Worm (Caenorhabditis elegans) whole organism, L4 larva: ENCODE measurements around the gene flp-8.
A peak's percentile ranks its signal among the peaks of the same experiment; 100 is the strongest.

Source experiments
- F44E2.7 ChIP-seq: fragments of 200-800 bp; sonication (Bioruptor generic); IDR thresholded peaks from 2 replicates; pipeline ENCODE4 v2.1.2; 2022; ENCODE audit warnings: missing genetic modification characterization, missing compliant biosample characterization
- T20F7.1 ChIP-seq: fragments of 200-800 bp; sonication (Bioruptor generic); optimal IDR thresholded peaks from 2 replicates; lab custom pipeline; 2018; ENCODE audit warnings: mild to moderate bottlenecking, missing genetic modification characterization, missing compliant biosample characterization
- T26A8.4 ChIP-seq: fragments of 200-800 bp; sonication (Bioruptor generic); IDR thresholded peaks from 2 replicates; pipeline ENCODE4 v1.3.6; 2022; ENCODE audit warnings: missing genetic modification characterization, missing compliant biosample characterization
- ZK546.5 ChIP-seq, 2 experiments: sonication (generic microtip); optimal IDR thresholded peaks; 2 replicates each; lab custom pipeline; 2017; ENCODE audit warnings: missing biosample characterization in 2 of 2, missing genetic modification characterization in 2 of 2
- aha-1 ChIP-seq: fragments of 150-350 bp; peaks from one replicate; lab custom pipeline; 2014; ENCODE audit warnings: missing biosample characterization, missing genetic modification characterization
- ama-1 ChIP-seq: fragments of 150-350 bp; optimal IDR thresholded peaks from 2 replicates; lab custom pipeline; 2014; ENCODE audit warnings: inconsistent platforms, mixed read lengths
- arid-1 ChIP-seq: fragments of 200-800 bp; sonication (Bioruptor generic); conservative IDR thresholded peaks from 2 replicates; pipeline ENCODE4 v1.3.6; 2022; ENCODE audit warnings: missing genetic modification reagents, missing genetic modification characterization, missing compliant biosample characterization
- ceh-28 ChIP-seq: fragments of 150-350 bp; optimal IDR thresholded peaks from 2 replicates; lab custom pipeline; 2014; ENCODE audit warnings: missing biosample characterization, missing genetic modification reagents, missing genetic modification characterization
- ceh-32 ChIP-seq: sonication (generic microtip); optimal IDR thresholded peaks from 2 replicates; lab custom pipeline; 2016; ENCODE audit warnings: mild to moderate bottlenecking, missing genetic modification characterization, missing compliant biosample characterization; ENCODE audit not compliant: poor library complexity
- ceh-62 ChIP-seq: sonication (generic microtip); optimal IDR thresholded peaks from 2 replicates; lab custom pipeline; 2017; ENCODE audit warnings: missing biosample characterization, missing genetic modification characterization
- ceh-82 ChIP-seq: sonication (generic microtip); optimal IDR thresholded peaks from 2 replicates; lab custom pipeline; 2017; ENCODE audit warnings: missing biosample characterization, missing genetic modification characterization
- cey-2 ChIP-seq: sonication (generic microtip); optimal IDR thresholded peaks from 3 replicates; lab custom pipeline; 2017; ENCODE audit warnings: missing genetic modification characterization, mild to moderate bottlenecking, missing compliant biosample characterization, antibody characterized with exemption, borderline replicate concordance; ENCODE audit not compliant: insufficient read depth
- daf-12 ChIP-seq: fragments of 150-350 bp; optimal IDR thresholded peaks from 2 replicates; lab custom pipeline; 2014; ENCODE audit warnings: missing biosample characterization, missing genetic modification reagents, missing genetic modification characterization
- daf-19 ChIP-seq: fragments of 200-800 bp; sonication (Bioruptor generic); conservative IDR thresholded peaks from 2 replicates; pipeline ENCODE4 v1.3.6; 2022; ENCODE audit warnings: missing genetic modification characterization, missing compliant biosample characterization
- dmd-8 ChIP-seq: fragments of 200-800 bp; sonication (Bioruptor generic); IDR thresholded peaks from 2 replicates; pipeline ENCODE4 v1.3.6; 2022; ENCODE audit warnings: missing genetic modification characterization, missing compliant biosample characterization
- lin-13 ChIP-seq: fragments of 150-350 bp; optimal IDR thresholded peaks from 2 replicates; lab custom pipeline; 2014; ENCODE audit warnings: missing biosample characterization, missing genetic modification reagents, missing genetic modification characterization
- lin-39 ChIP-seq: fragments of 150-350 bp; optimal IDR thresholded peaks from 2 replicates; lab custom pipeline; 2014; ENCODE audit warnings: missing biosample characterization, missing genetic modification reagents, missing genetic modification characterization
- madf-9 ChIP-seq: fragments of 200-800 bp; sonication (Bioruptor generic); conservative IDR thresholded peaks from 2 replicates; pipeline ENCODE4 v1.3.6; 2022; ENCODE audit warnings: missing genetic modification reagents, missing genetic modification characterization, missing compliant biosample characterization
- mdt-29 ChIP-seq: fragments of 200-800 bp; sonication (Bioruptor generic); IDR thresholded peaks from 2 replicates; pipeline ENCODE4 v1.3.6; 2022; ENCODE audit warnings: missing genetic modification reagents, missing genetic modification characterization, missing compliant biosample characterization
- mxl-3 ChIP-seq: fragments of 200-800 bp; sonication (Bioruptor generic); optimal IDR thresholded peaks from 2 replicates; lab custom pipeline; 2018; ENCODE audit warnings: mild to moderate bottlenecking, missing genetic modification characterization, missing compliant biosample characterization
- nhr-102 ChIP-seq: sonication (generic microtip); optimal IDR thresholded peaks from 2 replicates; lab custom pipeline; 2016; ENCODE audit warnings: mild to moderate bottlenecking, missing genetic modification characterization, moderate library complexity, missing compliant biosample characterization
- nhr-25 ChIP-seq: sonication (generic microtip); optimal IDR thresholded peaks from 2 replicates; lab custom pipeline; 2017; ENCODE audit warnings: missing genetic modification characterization, mild to moderate bottlenecking, missing compliant biosample characterization, antibody characterized with exemption, moderate library complexity, borderline replicate concordance; ENCODE audit not compliant: insufficient read depth
- pha-4 ChIP-seq, 2 experiments: fragments of 150-350 bp in 1 of 2; fragments of 200-800 bp in 1 of 2; sonication (Bioruptor generic) in 1 of 2; IDR thresholded peaks in 1 of 2; optimal IDR thresholded peaks in 1 of 2; 2 replicates each; pipeline versions ENCODE4 v1.3.6 to Lab custom; 2014 to 2022; ENCODE audit warnings: missing genetic modification characterization in 2 of 2, missing genetic modification reagents in 2 of 2, missing biosample characterization in 1 of 2, missing compliant biosample characterization in 1 of 2
- php-3 ChIP-seq: fragments of 200-800 bp; sonication (Bioruptor generic); IDR thresholded peaks from 2 replicates; pipeline ENCODE4 v1.3.6; 2022; ENCODE audit warnings: missing genetic modification reagents, missing genetic modification characterization, missing compliant biosample characterization
- pqm-1 ChIP-seq: sonication (generic microtip); optimal IDR thresholded peaks from 2 replicates; lab custom pipeline; 2017; ENCODE audit warnings: missing biosample characterization, missing genetic modification characterization
- rbr-2 ChIP-seq: sonication (generic microtip); optimal IDR thresholded peaks from 2 replicates; lab custom pipeline; 2016; ENCODE audit warnings: missing genotype, missing genetic modification characterization, missing compliant biosample characterization
- skn-1 ChIP-seq: fragments of 150-350 bp; optimal IDR thresholded peaks from 2 replicates; lab custom pipeline; 2014; ENCODE audit warnings: missing biosample characterization, missing genetic modification characterization
- snpc-1.2 ChIP-seq: fragments of 200-800 bp; sonication (Bioruptor generic); IDR thresholded peaks from 2 replicates; pipeline ENCODE4 v1.3.6; 2022; ENCODE audit warnings: missing genetic modification reagents, missing genetic modification characterization, missing compliant biosample characterization
- snpc-4 ChIP-seq: fragments of 150-350 bp; optimal IDR thresholded peaks from 2 replicates; lab custom pipeline; 2014; ENCODE audit warnings: missing biosample characterization, missing genetic modification characterization
- unc-39 ChIP-seq: sonication (generic microtip); optimal IDR thresholded peaks from 2 replicates; lab custom pipeline; 2017; ENCODE audit warnings: missing biosample characterization, missing genetic modification characterization
- unc-62 ChIP-seq, 3 experiments: fragments of 150-350 bp in 1 of 3; sonication (generic microtip); optimal IDR thresholded peaks in 2 of 3; peaks in 1 of 3; 1 replicate in 1 of 3; 2 replicates in 2 of 3; lab custom pipeline; 2014 to 2017; ENCODE audit warnings: missing biosample characterization in 3 of 3, missing genetic modification characterization in 3 of 3, missing genetic modification reagents in 3 of 3, missing genotype in 1 of 3
- vab-7 ChIP-seq: fragments of 200-800 bp; sonication (Bioruptor generic); IDR thresholded peaks from 2 replicates; pipeline ENCODE4 v1.3.6; 2022; ENCODE audit warnings: missing genetic modification reagents, missing genetic modification characterization, missing compliant biosample characterization
- ztf-7 ChIP-seq: fragments of 150-350 bp; optimal IDR thresholded peaks from 2 replicates; lab custom pipeline; 2014; ENCODE audit warnings: missing biosample characterization, missing genetic modification characterization

flp-8 gene

DNA sequence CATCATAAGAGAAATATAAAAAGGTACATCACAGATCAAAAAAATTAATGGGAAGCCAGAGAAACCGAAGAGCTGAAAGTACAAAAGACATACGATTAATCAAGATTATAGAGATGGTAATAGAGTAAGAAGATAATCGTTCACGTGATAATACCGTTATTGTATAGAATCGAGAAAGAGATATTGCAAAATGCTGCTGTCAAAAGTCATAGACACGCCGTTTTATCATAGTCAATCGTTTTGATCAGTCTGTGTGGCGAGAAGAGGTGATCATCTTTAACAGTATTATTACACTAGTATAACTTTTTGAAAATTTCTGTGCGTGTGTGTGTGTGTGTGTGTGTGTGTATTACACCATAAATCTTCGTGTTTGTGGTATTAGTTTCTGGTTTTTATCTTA is 13.2 kb downstream of the flp-8 start (continued):
- TF ChIP-seq daf-19 (GFP tag; lab: Robert Waterston, UW) = no peak
- TF ChIP-seq skn-1 (tag; lab: Kevin White, UChicago) = no peak
- TF ChIP-seq mdt-29 = no peak
- TF ChIP-seq rbr-2 (tag; lab: Kevin White, UChicago) = no peak
- no peak for TF ChIP-seq lin-13 (GFP tag; lab: Kevin White, UChicago)
- TF ChIP-seq arid-1 (GFP tag; lab: Robert Waterston, UW) = no peak
- TF ChIP-seq ceh-82 (tag; lab: Kevin White, UChicago) = no peak

DNA sequence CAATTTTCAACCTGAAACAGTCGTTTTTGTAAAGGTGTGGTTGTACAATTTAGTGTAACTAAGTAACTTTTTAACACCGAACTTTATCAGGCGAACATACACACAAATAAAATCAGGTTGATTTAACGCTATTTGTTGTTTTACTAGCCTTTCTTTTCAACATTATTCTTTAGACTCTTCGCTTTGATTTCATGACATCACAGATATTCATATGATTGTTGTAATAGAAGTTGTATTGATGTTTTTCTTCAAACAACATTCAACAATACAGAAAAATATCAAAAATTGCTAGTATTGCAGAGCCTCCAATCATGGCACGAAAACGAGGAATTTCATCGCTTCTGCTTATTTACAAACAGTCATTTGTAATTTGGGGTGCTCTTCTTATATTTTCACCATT is 13.6 kb downstream of the flp-8 start, which contains the start of gene nac-1:
Gene nac-1, plus strand, starts transcription at position 301 of the 400 bp plus-strand sequence.
- TF ChIP-seq ztf-7 (no peak), unc-39 (tag; lab: Kevin White, UChicago) (no peak), F44E2.7 (GFP tag; lab: Robert Waterston, UW) (no peak)

DNA sequence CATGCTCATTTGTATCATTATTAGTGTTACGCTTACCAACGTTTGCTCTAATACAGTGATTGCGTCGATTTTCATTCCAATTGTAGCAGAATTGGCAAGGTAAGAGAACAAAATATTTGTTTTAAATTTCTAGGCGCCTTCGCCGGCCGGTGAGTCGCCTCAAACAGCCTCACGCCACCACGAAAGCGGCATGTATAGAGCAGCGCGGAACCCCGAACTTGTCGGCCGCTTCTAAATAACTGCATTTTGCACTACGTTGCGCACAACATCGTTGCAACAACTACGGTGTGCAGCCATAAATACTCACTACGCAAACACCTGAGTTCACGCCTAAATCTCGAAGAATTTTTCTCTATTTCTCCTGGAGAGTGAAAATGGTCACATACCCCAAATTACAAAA is 16.0 kb downstream of the flp-8 start:
- no peak for TF ChIP-seq ZK546.5 (tag; optimal IDR thresholded peaks at IDR 0.05; lab: Kevin White, UChicago)
- TF ChIP-seq aha-1 (tag; lab: Kevin White, UChicago) = peak; percentile 59
- 0 out of 2 replicates have a peak, but pooled peaks have one; percentile 31 for TF ChIP-seq snpc-1.2

DNA sequence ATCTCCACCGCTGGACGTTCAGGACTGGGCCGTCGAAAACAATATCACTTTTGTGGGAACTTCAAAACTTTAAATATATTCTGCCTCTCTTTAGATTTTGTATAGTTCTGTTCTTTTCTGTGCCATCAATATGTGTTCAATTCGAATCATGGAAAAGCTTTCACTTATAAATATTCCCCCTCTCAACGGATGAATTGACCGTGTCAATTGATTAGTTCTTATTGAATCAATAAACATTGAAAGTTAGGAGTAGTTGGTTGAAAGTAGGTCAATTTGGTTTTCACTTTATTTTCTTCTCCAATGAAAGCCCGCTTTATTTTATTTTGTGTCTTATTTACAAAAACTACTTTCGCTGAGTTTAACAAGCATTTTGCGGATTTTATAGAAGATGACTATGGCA is 17.0 kb downstream of the flp-8 start, which contains the start of gene lips-8:
Gene lips-8, plus strand, starts transcription at position 301 of the 400 bp plus-strand sequence.
- TF ChIP-seq php-3 (no peak), madf-9 (GFP tag; lab: Robert Waterston, UW) (no peak), daf-12 (tag; lab: Kevin White, UChicago) (no peak), T26A8.4 (GFP tag; lab: Robert Waterston, UW) (no peak), ceh-32 (tag; lab: Kevin White, UChicago) (no peak), dmd-8 (GFP tag; lab: Robert Waterston, UW) (no peak), ztf-7 (no peak), cey-2 (tag; lab: Kevin White, UChicago) (no peak), snpc-4 (tag; lab: Kevin White, UChicago) (no peak), ceh-62 (no peak), pqm-1 (tag; lab: Kevin White, UChicago) (no peak), lin-13 (GFP tag; lab: Kevin White, UChicago) (no peak), aha-1 (tag; lab: Kevin White, UChicago) (no peak)

DNA sequence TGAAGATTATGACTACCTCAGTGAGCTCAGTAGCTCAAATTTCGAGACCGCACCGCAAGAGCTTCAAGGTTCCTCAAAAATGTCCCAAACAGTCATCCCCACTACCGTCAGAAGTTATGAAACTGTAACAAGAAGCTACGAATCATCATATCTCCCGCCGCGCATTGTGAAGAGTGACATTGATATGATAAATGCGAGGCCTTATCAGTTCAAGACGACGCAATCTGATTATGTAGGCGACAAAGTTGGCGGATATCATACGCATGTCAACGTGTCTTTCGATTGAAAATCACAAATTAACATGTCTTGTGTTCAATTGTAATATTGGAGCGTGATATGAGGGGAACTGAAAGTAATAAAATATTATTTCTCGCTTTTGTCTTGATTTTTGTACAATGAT is 19.3 kb downstream of the flp-8 start:
- TF ChIP-seq ama-1 (lab: Kevin White, UChicago) (no peak), pqm-1 (tag; lab: Kevin White, UChicago) (no peak), vab-7 (GFP tag; lab: Robert Waterston, UW) (no peak), F44E2.7 (GFP tag; lab: Robert Waterston, UW) (no peak), mxl-3 (GFP tag; lab: Kevin White, UChicago) (peak; percentile 40)

DNA sequence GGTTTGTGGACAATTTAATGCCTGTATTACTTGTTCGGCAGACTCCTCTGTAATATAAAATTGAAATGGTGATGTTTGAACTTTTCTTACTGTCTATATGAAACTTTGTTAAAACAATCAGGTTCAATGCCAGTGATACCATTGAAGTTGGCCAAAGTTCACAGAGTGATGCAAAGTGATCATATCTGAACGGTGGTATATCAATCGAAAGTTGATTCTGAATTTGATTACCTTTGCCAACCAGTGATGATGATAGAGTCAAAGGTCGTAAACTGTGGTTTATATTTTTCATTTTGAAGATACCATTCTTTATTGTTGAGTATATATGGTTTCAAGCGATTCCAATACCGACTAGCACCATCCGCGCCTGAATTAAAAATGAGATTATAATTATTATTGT is 22.2 kb downstream of the flp-8 start:
- TF ChIP-seq pha-4 (GFP tag; IDR thresholded peaks at IDR 0.05; lab: Robert Waterston, UW) = no peak
- no peak for TF ChIP-seq pha-4 (tag; optimal IDR thresholded peaks at IDR 0.05; lab: Kevin White, UChicago)
- TF ChIP-seq unc-62 (GFP tag; optimal IDR thresholded peaks at IDR 0.05 in 1 of 2; lab: Kevin White, UChicago) = peak in 1 of 2 experiments; percentile 56
- TF ChIP-seq unc-62 (tag; optimal IDR thresholded peaks at IDR 0.05; lab: Kevin White, UChicago) = no peak
- TF ChIP-seq, all 104 proteins: peak for 1

DNA sequence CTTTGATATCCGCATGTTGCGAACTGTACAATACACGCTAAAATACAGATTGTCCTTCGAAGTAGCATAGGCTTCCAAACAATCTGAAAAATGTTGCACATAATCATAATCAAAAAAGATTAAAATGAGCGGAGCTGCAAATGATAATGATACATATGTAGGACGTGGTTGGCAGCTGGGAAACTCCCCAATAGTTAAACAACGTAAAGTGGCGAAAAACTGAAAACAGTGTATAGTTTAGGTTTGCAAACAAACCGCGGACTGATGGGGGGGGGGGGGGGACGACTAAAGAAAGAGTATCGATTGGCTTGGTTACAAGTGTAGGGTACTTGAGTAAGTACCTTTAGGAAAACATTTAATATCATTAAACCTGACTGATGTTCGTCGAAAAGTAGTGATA is 23.9 kb downstream of the flp-8 start, which contains the start of gene hex-5:
Gene hex-5, minus strand, starts transcription at position 101 of the 400 bp plus-strand sequence.
- no peak for TF ChIP-seq T20F7.1 (GFP tag; lab: Kevin White, UChicago)
- no peak for TF ChIP-seq php-3
- TF ChIP-seq aha-1 (tag; lab: Kevin White, UChicago) = peak; percentile 23
- TF ChIP-seq nhr-102 (tag; lab: Kevin White, UChicago) = no peak
- TF ChIP-seq ceh-62 = no peak
- TF ChIP-seq nhr-25 (tag; lab: Kevin White, UChicago) = no peak
- peak in 1 of 2 experiments; percentile 40 for TF ChIP-seq unc-62 (GFP tag; optimal IDR thresholded peaks at IDR 0.05 in 1 of 2; lab: Kevin White, UChicago)
- no peak for TF ChIP-seq unc-62 (tag; optimal IDR thresholded peaks at IDR 0.05; lab: Kevin White, UChicago)
- TF ChIP-seq snpc-4 (tag; lab: Kevin White, UChicago) = no peak
- TF ChIP-seq lin-39 (tag; lab: Kevin White, UChicago) = no peak
- no peak for TF ChIP-seq ceh-28 (tag; lab: Kevin White, UChicago)
